Fruit fly (Drosophila melanogaster): Measurements from ENCODE around the gene TotM.

Gene TotM

dm6 chr2L:5329557-5329956 lies at the start of gene TotM:
TotM (plus strand) TSS chr2L:5329857.
- TF ChIP-seq CG8159 (tag; optimal IDR thresholded peaks at IDR 0.05) = no peak
- TF ChIP-seq D1 (tag; optimal IDR thresholded peaks at IDR 0.05) = no peak
- TF ChIP-seq CG14655 (GFP tag; optimal IDR thresholded peaks at IDR 0.05) = no peak
- no peak for TF ChIP-seq CG10348 (GFP tag; IDR thresholded peaks at IDR 0.05)
- no peak for TF ChIP-seq rn (GFP tag; IDR thresholded peaks at IDR 0.05)
- no peak for TF ChIP-seq fd96Ca (GFP tag; IDR thresholded peaks at IDR 0.05)
- TF ChIP-seq Pif1B (GFP tag; optimal IDR thresholded peaks at IDR 0.05) = no peak
- no peak for TF ChIP-seq CG15710 (tag; optimal IDR thresholded peaks at IDR 0.05)
- no peak for TF ChIP-seq CG8301 (tag; optimal IDR thresholded peaks at IDR 0.05)
- TF ChIP-seq CG4496 (GFP tag; IDR thresholded peaks at IDR 0.05) = no peak
- TF ChIP-seq CG17806 (tag; optimal IDR thresholded peaks at IDR 0.05) = no peak
- TF ChIP-seq Ets98B (GFP tag; IDR thresholded peaks at IDR 0.05) = no peak
- TF ChIP-seq CG13204 (GFP tag; optimal IDR thresholded peaks at IDR 0.05) = no peak
- no peak for TF ChIP-seq Pif1A (GFP tag; optimal IDR thresholded peaks at IDR 0.05)

dm6 chr2L:5284820-5285219 lies 44.8 kb upstream of the TotM start:
- TF ChIP-seq CG4496 (GFP tag; IDR thresholded peaks at IDR 0.05) = 0 out of 3 replicates have a peak, but pooled peaks have one; percentile 27
- TF ChIP-seq fd96Ca (GFP tag; IDR thresholded peaks at IDR 0.05) = no peak; the same call in 2 of the 3 replicates
- no peak for TF ChIP-seq CG17806 (tag; optimal IDR thresholded peaks at IDR 0.05)
- no peak for TF ChIP-seq CG13204 (GFP tag; optimal IDR thresholded peaks at IDR 0.05)
- no peak for TF ChIP-seq CG10348 (GFP tag; IDR thresholded peaks at IDR 0.05)
- no peak for TF ChIP-seq Ets98B (GFP tag; IDR thresholded peaks at IDR 0.05)
- TF ChIP-seq CG14655 (GFP tag; optimal IDR thresholded peaks at IDR 0.05) = no peak
- peak; percentile 65 for TF ChIP-seq EcR (GFP tag; optimal IDR thresholded peaks at IDR 0.05)
- 0 out of 2 replicates have a peak, but pooled peaks have one; percentile 10 for TF ChIP-seq CG32121 (GFP tag; IDR thresholded peaks at IDR 0.05)
- no peak for TF ChIP-seq CG8159 (tag; optimal IDR thresholded peaks at IDR 0.05)
- TF ChIP-seq Snoo (tag; optimal IDR thresholded peaks at IDR 0.05) = no peak
- TF ChIP-seq Pif1B (GFP tag; optimal IDR thresholded peaks at IDR 0.05) = no peak
- no peak for TF ChIP-seq CG34367 (tag; optimal IDR thresholded peaks at IDR 0.05)

dm6 chr2L:5285860-5286259 lies 43.8 kb upstream of the TotM start:
- no peak for TF ChIP-seq Snoo (tag; optimal IDR thresholded peaks at IDR 0.05)
- no peak for TF ChIP-seq CG8301 (tag; optimal IDR thresholded peaks at IDR 0.05)
- TF ChIP-seq CG9948 (tag; optimal IDR thresholded peaks at IDR 0.05) = no peak
- no peak for TF ChIP-seq Pif1B (GFP tag; optimal IDR thresholded peaks at IDR 0.05)
- TF ChIP-seq CG14655 (GFP tag; optimal IDR thresholded peaks at IDR 0.05) = no peak
- no peak for TF ChIP-seq CG17806 (tag; optimal IDR thresholded peaks at IDR 0.05)
- TF ChIP-seq CG8159 (tag; optimal IDR thresholded peaks at IDR 0.05) = no peak
- TF ChIP-seq CG15710 (tag; optimal IDR thresholded peaks at IDR 0.05) = no peak
- no peak for TF ChIP-seq rn (GFP tag; IDR thresholded peaks at IDR 0.05)
- TF ChIP-seq CG34367 (tag; optimal IDR thresholded peaks at IDR 0.05) = no peak
- TF ChIP-seq EcR (GFP tag; optimal IDR thresholded peaks at IDR 0.05) = no peak
- TF ChIP-seq D1 (tag; optimal IDR thresholded peaks at IDR 0.05) = no peak
- no peak for TF ChIP-seq CG13204 (GFP tag; optimal IDR thresholded peaks at IDR 0.05)

dm6 chr2L:5286572-5286971 lies 43.1 kb upstream of the TotM start:
- no peak for TF ChIP-seq fd96Ca (GFP tag; IDR thresholded peaks at IDR 0.05)
- peak; percentile 73 for TF ChIP-seq EcR (GFP tag; optimal IDR thresholded peaks at IDR 0.05)
- TF ChIP-seq CG34367 (tag; optimal IDR thresholded peaks at IDR 0.05) = no peak
- no peak for TF ChIP-seq CG8301 (tag; optimal IDR thresholded peaks at IDR 0.05)
- TF ChIP-seq CG17806 (tag; optimal IDR thresholded peaks at IDR 0.05) = no peak
- TF ChIP-seq CG12605 (GFP tag; IDR thresholded peaks at IDR 0.05) = no peak
- TF ChIP-seq CG32121 (GFP tag; IDR thresholded peaks at IDR 0.05) = no peak

- TF ChIP-seq CG8301 (tag; optimal IDR thresholded peaks at IDR 0.05) = peak; percentile 74
- TF ChIP-seq rn (GFP tag; IDR thresholded peaks at IDR 0.05) = no peak
- no peak; the same call in 2 of the 3 replicates for TF ChIP-seq fd96Ca (GFP tag; IDR thresholded peaks at IDR 0.05)
- TF ChIP-seq CG32121 (GFP tag; IDR thresholded peaks at IDR 0.05) = no peak
- TF ChIP-seq D1 (tag; optimal IDR thresholded peaks at IDR 0.05) = peak; percentile 94
- TF ChIP-seq CG12605 (GFP tag; IDR thresholded peaks at IDR 0.05) = peak; percentile 76
- TF ChIP-seq CG13204 (GFP tag; optimal IDR thresholded peaks at IDR 0.05) = peak; percentile 91
- TF ChIP-seq Pif1B (GFP tag; optimal IDR thresholded peaks at IDR 0.05) = peak; percentile 75
- no peak for TF ChIP-seq CG10348 (GFP tag; IDR thresholded peaks at IDR 0.05)
- TF ChIP-seq Snoo (tag; optimal IDR thresholded peaks at IDR 0.05) = peak; percentile 88
- peak; percentile 96 for TF ChIP-seq CG9948 (tag; optimal IDR thresholded peaks at IDR 0.05)
- TF ChIP-seq CG17806 (tag; optimal IDR thresholded peaks at IDR 0.05) = peak; percentile 95
- TF ChIP-seq CG4496 (GFP tag; IDR thresholded peaks at IDR 0.05) = peak; percentile 73
- TF ChIP-seq Ets98B (GFP tag; IDR thresholded peaks at IDR 0.05) = no peak
- peak; percentile 95 for TF ChIP-seq CG34367 (tag; optimal IDR thresholded peaks at IDR 0.05)
- peak; percentile 86 for TF ChIP-seq Pif1A (GFP tag; optimal IDR thresholded peaks at IDR 0.05)
- TF ChIP-seq CG14655 (GFP tag; optimal IDR thresholded peaks at IDR 0.05) = peak; percentile 83
- peak; percentile 97 for TF ChIP-seq CG8159 (tag; optimal IDR thresholded peaks at IDR 0.05)
- TF ChIP-seq EcR (GFP tag; optimal IDR thresholded peaks at IDR 0.05) = peak; percentile 100
- peak; percentile 98 for TF ChIP-seq CG15710 (tag; optimal IDR thresholded peaks at IDR 0.05)
- TF ChIP-seq gl (tag; optimal IDR thresholded peaks at IDR 0.05) = peak; percentile 88
Observed at dm6 chr2L:5287599-5288261, 41.9 kb upstream of the TotM start.

dm6 chr2L:5288262-5288621 lies 41.4 kb upstream of the TotM start:
- no peak for TF ChIP-seq CG8301 (tag; optimal IDR thresholded peaks at IDR 0.05)
- no peak for TF ChIP-seq EcR (GFP tag; optimal IDR thresholded peaks at IDR 0.05)
- peak; percentile 88 for TF ChIP-seq CG9948 (tag; optimal IDR thresholded peaks at IDR 0.05)
- TF ChIP-seq Ets98B (GFP tag; IDR thresholded peaks at IDR 0.05) = no peak
- TF ChIP-seq CG12605 (GFP tag; IDR thresholded peaks at IDR 0.05) = peak; percentile 53; the same call in 1 of the 2 replicates
- TF ChIP-seq Pif1A (GFP tag; optimal IDR thresholded peaks at IDR 0.05) = peak; percentile 58
- TF ChIP-seq CG10348 (GFP tag; IDR thresholded peaks at IDR 0.05) = no peak
- peak; percentile 16 for TF ChIP-seq gl (tag; optimal IDR thresholded peaks at IDR 0.05)
- no peak for TF ChIP-seq CG32121 (GFP tag; IDR thresholded peaks at IDR 0.05)
- TF ChIP-seq CG13204 (GFP tag; optimal IDR thresholded peaks at IDR 0.05) = peak; percentile 55
- peak; percentile 70; the same call in 2 of the 3 replicates for TF ChIP-seq CG4496 (GFP tag; IDR thresholded peaks at IDR 0.05)
- peak; percentile 79 for TF ChIP-seq CG8159 (tag; optimal IDR thresholded peaks at IDR 0.05)
- TF ChIP-seq CG17806 (tag; optimal IDR thresholded peaks at IDR 0.05) = peak; percentile 78
- no peak for TF ChIP-seq D1 (tag; optimal IDR thresholded peaks at IDR 0.05)
- TF ChIP-seq CG15710 (tag; optimal IDR thresholded peaks at IDR 0.05) = peak; percentile 96
- TF ChIP-seq Snoo (tag; optimal IDR thresholded peaks at IDR 0.05) = no peak
- no peak for TF ChIP-seq CG14655 (GFP tag; optimal IDR thresholded peaks at IDR 0.05)
- peak; percentile 44 for TF ChIP-seq Pif1B (GFP tag; optimal IDR thresholded peaks at IDR 0.05)
- TF ChIP-seq rn (GFP tag; IDR thresholded peaks at IDR 0.05) = no peak
- peak; percentile 86 for TF ChIP-seq CG34367 (tag; optimal IDR thresholded peaks at IDR 0.05)
- TF ChIP-seq fd96Ca (GFP tag; IDR thresholded peaks at IDR 0.05) = no peak
